Worm (Caenorhabditis elegans) whole organism, L3 larva: ENCODE measurements around the gene Y34B4A.7.

Experiments
- hmg-11 ChIP-seq: sonication (generic microtip); optimal IDR thresholded peaks from 2 replicates; lab custom pipeline; 2016; ENCODE audit warnings: missing genetic modification characterization, missing compliant biosample characterization
- lin-15B ChIP-seq: fragments of 150-350 bp; optimal IDR thresholded peaks from 2 replicates; lab custom pipeline; 2014; ENCODE audit warnings: missing biosample characterization, missing genetic modification characterization
- pha-4 ChIP-seq: fragments of 150-350 bp; optimal IDR thresholded peaks from 2 replicates; lab custom pipeline; 2014; ENCODE audit warnings: missing biosample characterization, missing genetic modification reagents, missing genetic modification characterization
- ztf-11 ChIP-seq: fragments of 150-350 bp; optimal IDR thresholded peaks from 2 replicates; lab custom pipeline; 2014; ENCODE audit warnings: missing biosample characterization, missing genetic modification characterization

- peak; percentile 79 for TF ChIP-seq pha-4
- TF ChIP-seq lin-15B (tag; lab: Kevin White, UChicago), result peak; percentile 68
- peak; percentile 78 for TF ChIP-seq hmg-11
- TF ChIP-seq ztf-11 (tag; lab: Kevin White, UChicago), result no peak
Observed at ce11 chrX:5275209-5275608, 31.1 kb downstream of the Y34B4A.7 start, which contains the start of gene hst-6.
